Fruit fly (Drosophila melanogaster): Measurements from ENCODE around the gene TotE.

The TotE gene

dm6 chr2L:19951543-19952163 is 38.3 kb upstream of the TotE start (continued):
- no peak for TF ChIP-seq luna (GFP tag; optimal IDR thresholded peaks at IDR 0.05)
- TF ChIP-seq CG4404 (GFP tag; IDR thresholded peaks at IDR 0.05) = no peak

- TF ChIP-seq emc (GFP tag; optimal IDR thresholded peaks at IDR 0.05) = no peak
- no peak for TF ChIP-seq CG10321 (GFP tag; IDR thresholded peaks at IDR 0.05)
- TF ChIP-seq CG8089 (GFP tag; optimal IDR thresholded peaks at IDR 0.05) = peak; percentile 39
- TF ChIP-seq CG11398 (GFP tag; optimal IDR thresholded peaks at IDR 0.05) = no peak
- no peak for TF ChIP-seq CG12942 (GFP tag; optimal IDR thresholded peaks at IDR 0.05)
- no peak for TF ChIP-seq BtbVII (GFP tag; optimal IDR thresholded peaks at IDR 0.05)
- no peak for TF ChIP-seq ham (GFP tag; IDR thresholded peaks at IDR 0.05)
- no peak for TF ChIP-seq CG30403 (GFP tag; optimal IDR thresholded peaks at IDR 0.05)
- no peak for TF ChIP-seq lov (optimal IDR thresholded peaks at IDR 0.05)
- TF ChIP-seq lov (GFP tag; IDR thresholded peaks at IDR 0.05) = no peak
- no peak for TF ChIP-seq vfl (GFP tag; optimal IDR thresholded peaks at IDR 0.05)
- TF ChIP-seq pum (GFP tag; optimal IDR thresholded peaks at IDR 0.05) = no peak
- TF ChIP-seq Asciz (GFP tag; optimal IDR thresholded peaks at IDR 0.05) = no peak
- no peak for TF ChIP-seq D (optimal IDR thresholded peaks at IDR 0.05)
- peak; percentile 28 for TF ChIP-seq D (GFP tag; optimal IDR thresholded peaks at IDR 0.05)
- peak; percentile 13 for TF ChIP-seq dmrt11E (tag; optimal IDR thresholded peaks at IDR 0.05)
- peak; percentile 18 for TF ChIP-seq CG2875 (GFP tag; optimal IDR thresholded peaks at IDR 0.05)
- TF ChIP-seq Jarid2 (GFP tag; optimal IDR thresholded peaks at IDR 0.05) = no peak
- no peak for TF ChIP-seq ro (GFP tag; IDR thresholded peaks at IDR 0.05)
- TF ChIP-seq CG4404 (GFP tag; IDR thresholded peaks at IDR 0.05) = no peak
- no peak for TF ChIP-seq nerfin-2 (GFP tag; IDR thresholded peaks at IDR 0.05; ENCODE audit: partially characterized antibody)
- TF ChIP-seq sd (tag; optimal IDR thresholded peaks at IDR 0.05) = no peak
- TF ChIP-seq CG5953 (GFP tag; IDR thresholded peaks at IDR 0.05) = no peak
- no peak for TF ChIP-seq CG31224 (GFP tag; IDR thresholded peaks at IDR 0.05)
- no peak for TF ChIP-seq gcm2 (GFP tag; optimal IDR thresholded peaks at IDR 0.05)
- TF ChIP-seq CG1792 (GFP tag; optimal IDR thresholded peaks at IDR 0.05) = peak; percentile 15
- no peak for TF ChIP-seq CHES-1-like (GFP tag; optimal IDR thresholded peaks at IDR 0.05)
- peak; percentile 26 for TF ChIP-seq oc (tag; optimal IDR thresholded peaks at IDR 0.05)
- TF ChIP-seq Blimp-1 (GFP tag; optimal IDR thresholded peaks at IDR 0.05) = peak; percentile 2
- TF ChIP-seq kni (GFP tag; optimal IDR thresholded peaks at IDR 0.05) = peak; percentile 38
- no peak for TF ChIP-seq repo (GFP tag; optimal IDR thresholded peaks at IDR 0.05)
- TF ChIP-seq sqz (GFP tag; optimal IDR thresholded peaks at IDR 0.05) = peak; percentile 48
- TF ChIP-seq hbn (GFP tag; IDR thresholded peaks at IDR 0.05; ENCODE audit: partially characterized antibody) = no peak
- no peak for TF ChIP-seq phol (tag; optimal IDR thresholded peaks at IDR 0.05)
- TF ChIP-seq cas (GFP tag; IDR thresholded peaks at IDR 0.05) = no peak
- peak; percentile 36 for TF ChIP-seq CG15696 (tag; optimal IDR thresholded peaks at IDR 0.05)
- no peak for TF ChIP-seq HLH4C (GFP tag; IDR thresholded peaks at IDR 0.05; ENCODE audit: partially characterized antibody)
- TF ChIP-seq ATbp (GFP tag; optimal IDR thresholded peaks at IDR 0.05) = peak; percentile 48
- TF ChIP-seq Lpt (GFP tag; optimal IDR thresholded peaks at IDR 0.05) = no peak
- TF ChIP-seq tx (GFP tag; optimal IDR thresholded peaks at IDR 0.05) = no peak
- TF ChIP-seq Hmr (GFP tag; optimal IDR thresholded peaks at IDR 0.05) = no peak
- TF ChIP-seq Fer1 (GFP tag; optimal IDR thresholded peaks at IDR 0.05) = no peak
- TF ChIP-seq CG31365 (tag; optimal IDR thresholded peaks at IDR 0.05) = no peak
- TF ChIP-seq CG17359 (tag; optimal IDR thresholded peaks at IDR 0.05) = no peak
- no peak for TF ChIP-seq CG42726 (GFP tag; IDR thresholded peaks at IDR 0.05; ENCODE audit: partially characterized antibody)
- no peak for TF ChIP-seq CG11093 (GFP tag; IDR thresholded peaks at IDR 0.05)
- no peak for TF ChIP-seq CG2889 (GFP tag; IDR thresholded peaks at IDR 0.05)
- peak; percentile 29 for TF ChIP-seq Med (GFP tag)
Measured at dm6 chr2L:19949600-19949999, 36.3 kb upstream of the TotE start.

Measured in whole organism, embryonic.